Worm (Caenorhabditis elegans) whole organism, late embryonic: ENCODE data around the gene rpl-32.

Experiments
- pax-1 ChIP-seq: fragments of 150-350 bp; optimal IDR thresholded peaks from 2 replicates; lab custom pipeline; 2014; ENCODE audit warnings: missing biosample characterization, missing genetic modification characterization
- unc-55 ChIP-seq: sonication (generic microtip); optimal IDR thresholded peaks from 2 replicates; lab custom pipeline; 2017; ENCODE audit warnings: missing biosample characterization, missing genetic modification reagents, missing genetic modification characterization

ce11 chrII:9013341-9013740, 43.5 kb downstream of the rpl-32 start:
- TF ChIP-seq unc-55 (GFP tag; lab: Kevin White, UChicago) (no peak), pax-1 (tag; lab: Kevin White, UChicago) (no peak)
